Fruit fly (Drosophila melanogaster): ENCODE data around the gene BomBc3.

BomBc3 gene

DNA sequence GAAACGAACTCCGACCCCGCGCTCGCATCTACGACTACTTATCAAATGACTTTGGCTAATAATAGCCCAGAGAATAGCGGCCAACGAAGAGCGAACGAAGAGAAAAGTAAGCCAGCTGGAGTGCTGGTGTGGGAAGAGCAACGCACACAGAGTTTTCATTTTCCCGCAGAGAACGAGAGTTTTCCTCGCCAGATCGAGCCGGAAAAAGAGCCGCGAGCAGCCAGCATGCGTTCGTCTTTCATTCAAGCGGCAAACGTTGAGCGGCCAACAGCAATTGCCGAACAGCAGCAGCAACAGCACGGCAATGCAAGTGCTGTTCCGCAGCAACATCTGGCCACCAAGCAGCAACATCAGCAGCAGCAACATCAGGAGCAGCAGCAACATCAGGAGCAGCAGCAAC lies 38.0 kb downstream of the BomBc3 start:
- no peak for TF ChIP-seq CTCF (optimal IDR thresholded peaks at IDR 0.05)

DNA sequence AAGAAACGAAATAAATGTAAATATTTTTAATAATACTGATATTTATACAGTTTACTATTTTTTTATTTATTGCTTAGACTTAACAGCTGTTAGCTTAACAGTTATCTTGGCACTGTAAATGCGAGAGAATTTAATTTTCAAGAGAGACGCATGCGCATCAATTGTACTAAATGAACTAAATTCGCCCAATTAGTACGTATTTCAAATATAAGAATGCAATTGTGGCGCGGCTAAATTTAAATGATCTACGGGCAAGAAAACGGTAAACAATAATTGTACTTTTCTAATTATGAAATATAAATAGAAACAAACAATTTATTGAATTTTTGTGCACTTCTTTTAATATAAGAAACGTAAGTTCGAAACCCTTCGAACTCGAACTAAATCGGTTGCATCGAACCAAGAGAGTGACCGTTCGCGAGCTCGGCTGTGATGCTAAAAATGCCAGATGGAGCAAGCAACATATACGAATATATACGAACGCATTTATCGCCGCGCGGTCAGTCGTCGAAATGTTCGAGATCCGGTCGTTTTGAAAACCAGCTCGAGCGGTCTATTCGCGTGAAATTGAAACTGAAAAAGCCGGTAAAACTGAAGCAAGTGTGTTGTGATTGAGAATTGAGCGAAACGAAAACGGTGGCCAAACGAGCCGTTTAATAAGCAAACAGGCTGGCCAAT lies 46.6 kb downstream of the BomBc3 start, which contains the start of gene SKIP:
SKIP (plus strand) TSS at position 494 of the 678 bp plus-strand sequence.
- no peak for TF ChIP-seq CTCF (optimal IDR thresholded peaks at IDR 0.05)
- no peak for TF ChIP-seq CG8478 (optimal IDR thresholded peaks at IDR 0.05)

DNA sequence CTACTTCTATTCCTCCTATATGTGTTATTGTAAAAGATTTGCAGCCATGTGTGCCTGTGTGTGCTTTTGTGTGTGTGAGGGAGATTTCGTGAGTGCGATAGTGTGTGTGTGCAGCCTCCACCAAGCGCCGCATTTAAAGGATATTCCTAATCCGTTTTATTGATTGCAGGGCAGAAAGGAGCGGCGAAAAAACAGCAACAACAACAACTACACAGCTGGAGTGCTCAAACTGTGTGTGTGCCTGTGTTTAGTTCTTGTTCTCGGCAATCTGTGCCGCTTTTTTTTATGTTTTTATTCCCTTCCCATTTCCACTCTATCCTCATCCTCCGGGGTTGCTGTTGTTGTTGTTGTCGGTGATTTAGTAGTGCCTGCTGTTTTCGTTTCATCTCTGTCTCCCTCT lies 47.6 kb downstream of the BomBc3 start:
- TF ChIP-seq CG8478 (optimal IDR thresholded peaks at IDR 0.05) = no peak
- TF ChIP-seq CTCF (optimal IDR thresholded peaks at IDR 0.05) = no peak

DNA sequence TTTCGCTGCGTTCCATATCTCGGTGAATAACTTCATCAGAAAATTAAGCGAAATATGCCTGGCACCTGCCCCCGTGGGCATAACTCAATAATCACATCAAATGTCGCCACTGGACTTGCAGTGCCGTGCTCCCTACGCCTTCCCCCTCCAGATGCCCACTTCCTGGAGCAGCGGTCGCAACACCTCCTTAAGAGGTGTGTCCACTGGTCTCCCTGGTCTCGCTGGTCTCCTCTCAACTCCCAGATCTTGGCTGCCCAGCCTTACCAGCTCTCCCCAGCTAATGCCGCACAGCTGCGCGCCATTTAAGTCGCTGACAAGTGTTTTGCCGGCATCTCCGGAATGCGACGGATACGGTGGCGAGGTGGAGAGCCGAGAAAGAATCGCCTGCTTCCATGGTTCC lies 48.6 kb downstream of the BomBc3 start:
- TF ChIP-seq CTCF (optimal IDR thresholded peaks at IDR 0.05) (no peak), CG8478 (optimal IDR thresholded peaks at IDR 0.05) (no peak)

DNA sequence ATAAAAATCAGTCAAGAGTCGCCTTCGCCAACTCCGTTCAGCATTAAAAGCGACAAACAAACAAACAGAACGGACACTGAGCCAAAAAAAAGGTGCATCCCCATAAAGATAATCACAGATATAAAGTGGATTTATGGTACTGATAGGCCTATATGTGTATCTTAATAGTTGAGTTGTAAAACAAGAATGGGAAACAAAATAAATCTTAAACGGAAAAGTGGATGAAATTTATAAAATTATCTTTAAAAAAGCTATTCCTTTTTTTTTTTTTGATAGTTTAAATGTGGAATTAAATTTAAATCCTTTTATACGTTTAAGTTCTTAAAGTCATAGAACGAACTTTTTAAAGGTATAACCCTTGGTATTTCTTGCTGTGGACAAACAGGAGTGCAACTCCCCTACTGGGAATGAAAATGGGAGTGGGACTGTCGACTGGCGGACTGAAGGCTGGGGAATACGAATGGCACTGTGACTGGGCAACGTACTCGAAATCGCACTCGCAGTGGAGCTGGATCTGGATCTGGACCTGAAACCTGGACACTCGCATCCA lies 50.2 kb downstream of the BomBc3 start:
- TF ChIP-seq CTCF (optimal IDR thresholded peaks at IDR 0.05) (no peak), CG8478 (optimal IDR thresholded peaks at IDR 0.05) (no peak)

Data from S2 (cell line).